Fruit fly (Drosophila melanogaster) whole organism, embryonic: ENCODE measurements around the gene Yip1d1.

Experiments used
- Antp ChIP-seq: fragments of 200-800 bp; sonication (Bioruptor generic); optimal IDR thresholded peaks from 3 replicates; lab custom pipeline; 2016; ENCODE audit warnings: missing biosample characterization, missing genetic modification characterization
- B-H2 ChIP-seq: fragments of 200-800 bp; sonication (Bioruptor generic); optimal IDR thresholded peaks from 2 replicates; lab custom pipeline; 2018; ENCODE audit warnings: missing biosample characterization, mild to moderate bottlenecking, missing genetic modification characterization
- CG10366 ChIP-seq: fragments of 200-800 bp; sonication (Bioruptor generic); IDR thresholded peaks from 2 replicates; pipeline ENCODE4 v1.3.6; 2022; ENCODE audit warnings: missing biosample characterization, missing genetic modification characterization
- CG10431 ChIP-seq: fragments of 200-800 bp; sonication (Bioruptor generic); optimal IDR thresholded peaks from 3 replicates; lab custom pipeline; 2018; ENCODE audit warnings: missing biosample characterization, mild to moderate bottlenecking, missing genetic modification characterization
- CG10979 ChIP-seq: fragments of 200-800 bp; sonication (Bioruptor generic); optimal IDR thresholded peaks from 2 replicates; lab custom pipeline; 2018; ENCODE audit warnings: missing biosample characterization, mild to moderate bottlenecking, missing genetic modification characterization, moderate library complexity
- CG12299 ChIP-seq: fragments of 200-800 bp; sonication (Bioruptor generic); optimal IDR thresholded peaks from 2 replicates; lab custom pipeline; 2018; ENCODE audit warnings: missing biosample characterization, mild to moderate bottlenecking, missing genetic modification characterization
- CG12942 ChIP-seq: fragments of 200-800 bp; sonication (Bioruptor generic); optimal IDR thresholded peaks from 3 replicates; lab custom pipeline; 2016; ENCODE audit warnings: missing biosample characterization, missing genetic modification characterization
- CG13296 ChIP-seq: fragments of 200-800 bp; sonication (Bioruptor generic); optimal IDR thresholded peaks from 3 replicates; lab custom pipeline; 2018; ENCODE audit warnings: missing biosample characterization, mild to moderate bottlenecking, missing genetic modification characterization
- CG13894 ChIP-seq: fragments of 200-800 bp; sonication (Bioruptor generic); optimal IDR thresholded peaks from 3 replicates; lab custom pipeline; 2018; ENCODE audit warnings: missing biosample characterization, mild to moderate bottlenecking, missing genetic modification characterization, moderate library complexity
- CG1529 ChIP-seq: fragments of 200-800 bp; sonication (Bioruptor generic); optimal IDR thresholded peaks from 3 replicates; lab custom pipeline; 2018; ENCODE audit warnings: missing biosample characterization, missing genetic modification characterization
- CG17186 ChIP-seq: fragments of 200-800 bp; sonication (Bioruptor generic); optimal IDR thresholded peaks from 3 replicates; lab custom pipeline; 2017; ENCODE audit warnings: missing biosample characterization, missing genetic modification reagents, missing genetic modification characterization
- CG17568 ChIP-seq: fragments of 200-800 bp; sonication (Bioruptor generic); optimal IDR thresholded peaks from 2 replicates; lab custom pipeline; 2018; ENCODE audit warnings: missing biosample characterization, mild to moderate bottlenecking, missing genetic modification characterization, moderate library complexity
- CG18262 ChIP-seq: fragments of 200-800 bp; optimal IDR thresholded peaks from 3 replicates; lab custom pipeline; 2019; ENCODE audit warnings: missing biosample characterization, mild to moderate bottlenecking, missing genetic modification characterization, moderate library complexity
- CG2116 ChIP-seq: fragments of 200-800 bp; sonication (Bioruptor generic); optimal IDR thresholded peaks from 3 replicates; lab custom pipeline; 2018; ENCODE audit warnings: missing biosample characterization, mild to moderate bottlenecking, missing genetic modification characterization
- CG2875 ChIP-seq: fragments of 200-800 bp; sonication (Bioruptor generic); optimal IDR thresholded peaks from 2 replicates; lab custom pipeline; 2017; ENCODE audit warnings: missing biosample characterization, mild to moderate bottlenecking, missing genetic modification characterization, missing genetic modification reagents
- CG30020 ChIP-seq: fragments of 200-800 bp; optimal IDR thresholded peaks from 2 replicates; lab custom pipeline; 2019; ENCODE audit warnings: missing biosample characterization, mild to moderate bottlenecking, missing genetic modification characterization, moderate library complexity
- CG3838 ChIP-seq: fragments of 200-800 bp; sonication (Bioruptor generic); optimal IDR thresholded peaks from 3 replicates; lab custom pipeline; 2016; ENCODE audit warnings: missing biosample characterization, missing genetic modification characterization
- CG3995 ChIP-seq: fragments of 200-800 bp; sonication (Bioruptor generic); optimal IDR thresholded peaks from 3 replicates; lab custom pipeline; 2016; ENCODE audit warnings: missing biosample characterization, missing genetic modification characterization
- CG4854 ChIP-seq: fragments of 200-800 bp; sonication (Bioruptor generic); optimal IDR thresholded peaks from 2 replicates; lab custom pipeline; 2016; ENCODE audit warnings: missing biosample characterization, missing genetic modification characterization, inconsistent platforms
- CG5180 ChIP-seq: fragments of 200-800 bp; sonication (Bioruptor generic); optimal IDR thresholded peaks from 3 replicates; lab custom pipeline; 2017; ENCODE audit warnings: missing biosample characterization, missing genetic modification characterization, mild to moderate bottlenecking, moderate library complexity, missing genetic modification reagents
- CG6683 ChIP-seq: fragments of 200-800 bp; sonication (Bioruptor generic); optimal IDR thresholded peaks from 2 replicates; lab custom pipeline; 2017; ENCODE audit warnings: missing biosample characterization, mild to moderate bottlenecking, missing genetic modification characterization, missing genetic modification reagents
- CG8944 ChIP-seq: fragments of 200-800 bp; sonication (Bioruptor generic); optimal IDR thresholded peaks from 3 replicates; lab custom pipeline; 2016; ENCODE audit warnings: missing biosample characterization, missing genetic modification characterization
- CrebB ChIP-seq: fragments of 200-800 bp; sonication (Bioruptor generic); optimal IDR thresholded peaks from 3 replicates; lab custom pipeline; 2018; ENCODE audit warnings: missing biosample characterization, mild to moderate bottlenecking, missing genetic modification characterization
- Dip3 ChIP-seq: fragments of 200-800 bp; sonication (Bioruptor generic); optimal IDR thresholded peaks from 3 replicates; lab custom pipeline; 2016; ENCODE audit warnings: missing biosample characterization, missing genetic modification characterization
- Hand ChIP-seq: fragments of 200-800 bp; sonication (Bioruptor generic); optimal IDR thresholded peaks from 2 replicates; lab custom pipeline; 2017; ENCODE audit warnings: mild to moderate bottlenecking, missing biosample characterization, missing genetic modification reagents, missing genetic modification characterization
- Myb ChIP-seq: fragments of 200-800 bp; sonication (Bioruptor generic); optimal IDR thresholded peaks from 2 replicates; lab custom pipeline; 2016; ENCODE audit warnings: missing biosample characterization, missing genetic modification characterization
- Nf-YA ChIP-seq: fragments of 200-800 bp; sonication (Bioruptor generic); IDR thresholded peaks from 2 replicates; pipeline ENCODE4 v1.3.6; 2022; ENCODE audit warnings: missing biosample characterization, missing genetic modification characterization
- Poxn ChIP-seq: fragments of 200-800 bp; sonication (Bioruptor generic); IDR thresholded peaks from 2 replicates; pipeline ENCODE4 v1.3.6; 2022; ENCODE audit warnings: missing biosample characterization, missing genetic modification characterization
- Rx ChIP-seq: fragments of 200-800 bp; sonication (Bioruptor generic); IDR thresholded peaks from 2 replicates; pipeline ENCODE4 v1.3.6; 2022; ENCODE audit warnings: missing biosample characterization, missing genetic modification characterization
- Six4 ChIP-seq: fragments of 200-800 bp; sonication (Bioruptor generic); optimal IDR thresholded peaks from 2 replicates; lab custom pipeline; 2016; ENCODE audit warnings: missing biosample characterization, missing genetic modification characterization
- Sox102F ChIP-seq: fragments of 200-800 bp; sonication (Bioruptor generic); optimal IDR thresholded peaks from 2 replicates; lab custom pipeline; 2018; ENCODE audit warnings: missing biosample characterization, mild to moderate bottlenecking, missing genetic modification characterization, moderate library complexity
- Spps ChIP-seq: fragments of 200-800 bp; sonication (Bioruptor generic); optimal IDR thresholded peaks from 2 replicates; lab custom pipeline; 2018; ENCODE audit warnings: missing biosample characterization, mild to moderate bottlenecking, missing genetic modification characterization
- ara ChIP-seq: fragments of 200-800 bp; sonication (Bioruptor generic); IDR thresholded peaks from 2 replicates; pipeline ENCODE4 v1.3.6; 2022; ENCODE audit warnings: missing biosample characterization, missing genetic modification characterization
- dimm ChIP-seq: fragments of 200-800 bp; sonication (Bioruptor generic); IDR thresholded peaks from 2 replicates; pipeline ENCODE4 v1.3.6; 2022; ENCODE audit warnings: missing biosample characterization, missing genetic modification characterization
- en ChIP-seq: fragments of 200-800 bp; sonication (Bioruptor generic); optimal IDR thresholded peaks from 2 replicates; lab custom pipeline; 2016; ENCODE audit warnings: missing biosample characterization, missing genetic modification characterization
- eve ChIP-seq, 2 experiments: fragments of >200 bp; optimal IDR thresholded peaks; 2 replicates each; lab custom pipeline; 2017; ENCODE audit warnings: missing biosample characterization in 2 of 2, missing genetic modification characterization in 2 of 2
- ewg ChIP-seq: fragments of 200-800 bp; sonication (Bioruptor generic); optimal IDR thresholded peaks from 3 replicates; lab custom pipeline; 2017; ENCODE audit warnings: mild to moderate bottlenecking, missing biosample characterization, missing genetic modification reagents, missing genetic modification characterization
- gce ChIP-seq: fragments of 200-800 bp; sonication (Bioruptor generic); IDR thresholded peaks from 3 replicates; pipeline ENCODE4 v1.3.6; 2022; ENCODE audit warnings: missing biosample characterization, missing genetic modification characterization
- hth ChIP-seq: fragments of >200 bp; optimal IDR thresholded peaks from 2 replicates; lab custom pipeline; 2017; ENCODE audit warnings: inconsistent platforms
- jumu ChIP-seq: fragments of 200-800 bp; sonication (Bioruptor generic); optimal IDR thresholded peaks from 3 replicates; lab custom pipeline; 2016; ENCODE audit warnings: missing biosample characterization, missing genetic modification characterization
- kay ChIP-seq: fragments of 200-800 bp; sonication (Bioruptor generic); optimal IDR thresholded peaks from 2 replicates; lab custom pipeline; 2016; ENCODE audit warnings: missing biosample characterization, missing genetic modification characterization
- ken ChIP-seq: fragments of 200-800 bp; sonication (Bioruptor generic); IDR thresholded peaks from 3 replicates; pipeline ENCODE4 v1.3.6; 2022; ENCODE audit warnings: missing biosample characterization, missing genetic modification characterization
- lbe ChIP-seq: fragments of 200-800 bp; sonication (Bioruptor generic); optimal IDR thresholded peaks from 2 replicates; lab custom pipeline; 2016; ENCODE audit warnings: missing biosample characterization, mild to moderate bottlenecking, missing genetic modification characterization
- lola ChIP-seq, 3 experiments: fragments of >200 bp in 2 of 3; fragments of 200-800 bp in 1 of 3; sonication (Bioruptor generic) in 1 of 3; optimal IDR thresholded peaks; 2 replicates each; lab custom pipeline; 2017 to 2019; ENCODE audit warnings: missing biosample characterization in 3 of 3, missing genetic modification characterization in 3 of 3, mild to moderate bottlenecking in 1 of 3, moderate library complexity in 1 of 3
- onecut ChIP-seq: fragments of 200-800 bp; sonication (Bioruptor generic); IDR thresholded peaks from 2 replicates; pipeline ENCODE4 v1.3.6; 2022; ENCODE audit warnings: missing biosample characterization, missing genetic modification characterization
- peb ChIP-seq: fragments of 200-800 bp; sonication (Bioruptor generic); IDR thresholded peaks from 2 replicates; pipeline ENCODE4 v1.3.6; 2022; ENCODE audit warnings: missing biosample characterization, missing genetic modification characterization
- psq ChIP-seq: fragments of 200-800 bp; sonication (Bioruptor generic); optimal IDR thresholded peaks from 2 replicates; lab custom pipeline; 2017; ENCODE audit warnings: missing biosample characterization, missing genetic modification characterization
- run ChIP-seq: fragments of 200-800 bp; sonication (Bioruptor generic); optimal IDR thresholded peaks from 3 replicates; lab custom pipeline; 2018; ENCODE audit warnings: missing biosample characterization, mild to moderate bottlenecking, missing genetic modification characterization
- sqz ChIP-seq: fragments of 200-800 bp; sonication (Bioruptor generic); optimal IDR thresholded peaks from 3 replicates; lab custom pipeline; 2018; ENCODE audit warnings: missing biosample characterization, mild to moderate bottlenecking, missing genetic modification characterization
- stc ChIP-seq: fragments of 200-800 bp; sonication (Bioruptor generic); IDR thresholded peaks from 2 replicates; pipeline ENCODE4 v1.3.6; 2022; ENCODE audit warnings: missing biosample characterization, missing genetic modification characterization
- tll ChIP-seq, 2 experiments: fragments of 200-800 bp in 1 of 2; fragments of >200 bp in 1 of 2; sonication (Bioruptor generic) in 1 of 2; optimal IDR thresholded peaks; 2 replicates each; lab custom pipeline; 2017 to 2019; ENCODE audit warnings: missing biosample characterization in 2 of 2, missing genetic modification characterization in 2 of 2, mild to moderate bottlenecking in 1 of 2, moderate library complexity in 1 of 2

Gene Yip1d1

DNA sequence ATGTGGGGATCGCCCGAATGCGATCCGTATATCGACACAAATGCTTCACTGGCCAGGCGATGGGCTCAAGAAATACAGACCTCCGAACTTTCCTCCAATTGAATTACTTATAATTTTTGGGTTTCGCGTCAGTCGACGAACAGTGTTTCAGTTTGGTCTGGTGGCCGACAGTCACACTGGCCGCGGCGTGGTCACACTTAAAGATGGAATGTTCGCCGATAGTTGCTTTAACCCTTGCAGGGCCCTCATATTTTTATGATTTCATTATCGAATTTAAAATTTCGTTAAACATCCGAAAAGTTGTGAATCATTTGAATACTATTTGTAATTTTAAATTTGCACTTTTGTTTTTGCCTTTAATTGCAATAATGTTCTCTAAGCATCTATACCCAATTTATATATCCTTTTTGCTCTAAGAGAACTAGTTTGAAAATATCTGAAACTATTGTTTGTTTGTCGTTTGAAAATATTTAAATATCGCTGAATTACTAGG is 18.6 kb upstream of the Yip1d1 start, which contains the start of gene Ube4B (continued):
- TF ChIP-seq CG18262 (tag; lab: Kevin White, UChicago) (no peak), CG5180 (GFP tag; lab: Kevin White, UChicago) (no peak), CG8944 (GFP tag; lab: Kevin White, UChicago) (peak; percentile 75), CG4854 (GFP tag; lab: Kevin White, UChicago) (no peak), jumu (GFP tag; lab: Kevin White, UChicago) (peak; percentile 78), lbe (no peak), ken (GFP tag; lab: Robert Waterston, UW) (peak; percentile 77), hth (lab: Kevin White, UChicago) (no peak), CG10979 (tag; lab: Kevin White, UChicago) (peak; percentile 46), CG10431 (GFP tag; lab: Kevin White, UChicago) (no peak), Six4 (GFP tag; lab: Kevin White, UChicago) (peak; percentile 26), CG2875 (GFP tag; lab: Kevin White, UChicago) (no peak), Nf-YA (no peak), CG6683 (no peak), Sox102F (GFP tag; lab: Kevin White, UChicago) (no peak), CG12942 (peak; percentile 65), run (tag; lab: Kevin White, UChicago) (no peak), sqz (GFP tag; lab: Kevin White, UChicago) (no peak), Dip3 (GFP tag; lab: Kevin White, UChicago) (peak; percentile 49), CG17186 (GFP tag; lab: Kevin White, UChicago) (peak; percentile 67), ara (GFP tag; lab: Robert Waterston, UW) (peak; percentile 62), ewg (GFP tag; lab: Kevin White, UChicago) (no peak), CG13296 (GFP tag; lab: Kevin White, UChicago) (no peak), tll (GFP tag; optimal IDR thresholded peaks at IDR 0.05; lab: Kevin White, UChicago) (no peak), Rx (GFP tag; lab: Robert Waterston, UW) (peak; percentile 53; the same call in 1 of the 2 replicates), Spps (tag; lab: Kevin White, UChicago) (peak; percentile 0), B-H2 (GFP tag; lab: Kevin White, UChicago) (no peak), Myb (peak; percentile 84), peb (GFP tag; lab: Robert Waterston, UW) (0 out of 2 replicates have a peak, but pooled peaks have one; percentile 7), CG3995 (GFP tag; lab: Kevin White, UChicago) (no peak), dimm (GFP tag; lab: Robert Waterston, UW) (no peak), CG2116 (GFP tag; lab: Kevin White, UChicago) (peak; percentile 64), Antp (GFP tag; lab: Kevin White, UChicago) (peak; percentile 68), CG30020 (tag; lab: Kevin White, UChicago) (peak; percentile 71), eve (GFP tag; optimal IDR thresholded peaks at IDR 0.05; lab: Kevin White, UChicago) (no peak), kay (GFP tag; lab: Kevin White, UChicago) (peak; percentile 69), lola (GFP tag; optimal IDR thresholded peaks at IDR 0.05; lab: Kevin White, UChicago) (no peak), CG3838 (GFP tag; lab: Kevin White, UChicago) (peak; percentile 53), Poxn (no peak), Hand (GFP tag; lab: Kevin White, UChicago) (no peak), CG12299 (tag; lab: Kevin White, UChicago) (no peak), CG1529 (no peak), CrebB (tag; lab: Kevin White, UChicago) (peak; percentile 46), CG10366 (GFP tag; lab: Robert Waterston, UW) (peak; percentile 44), CG13894 (no peak), gce (GFP tag; lab: Robert Waterston, UW) (no peak), CG17568 (no peak), stc (GFP tag; lab: Robert Waterston, UW) (0 out of 2 replicates have a peak, but pooled peaks have one; percentile 55), en (peak; percentile 30), psq (peak; percentile 0), onecut (peak; percentile 56)
